Worm (Caenorhabditis elegans): ENCODE results near the gene glc-1.

The glc-1 gene

DNA sequence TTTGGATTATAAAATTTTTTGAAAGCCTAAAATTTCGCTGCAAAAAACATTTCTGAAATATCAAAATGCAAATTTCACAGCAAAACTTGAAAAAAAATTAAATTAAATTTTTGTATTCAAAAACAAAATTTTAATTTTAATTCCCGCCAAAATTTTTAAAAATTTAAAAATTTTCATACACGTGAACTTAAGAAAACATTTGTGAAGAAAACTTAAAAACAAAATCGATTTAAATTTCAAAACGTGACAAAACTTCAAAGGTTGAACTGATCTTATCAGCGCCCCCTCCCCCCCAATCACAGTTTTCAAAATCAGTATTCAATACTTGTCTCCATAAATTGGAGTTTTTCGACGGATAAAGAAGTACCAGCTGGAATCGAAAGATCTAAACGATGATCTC, 17.8 kb downstream of the glc-1 start, which contains the start of gene F21H7.5:
F21H7.5 (plus strand) TSS at position 301 of the 400 bp plus-strand sequence.
- TF ChIP-seq flh-1 (GFP tag; optimal IDR thresholded peaks at IDR 0.05) (no peak), M03D4.4 (tag; optimal IDR thresholded peaks at IDR 0.05) (no peak), nhr-2 (tag; optimal IDR thresholded peaks at IDR 0.05) (no peak), ztf-11 (tag; optimal IDR thresholded peaks at IDR 0.05) (no peak), ceh-39 (tag; optimal IDR thresholded peaks at IDR 0.05) (no peak), unc-120 (tag; optimal IDR thresholded peaks at IDR 0.05; ENCODE audit: poor library complexity, severe bottlenecking) (no peak), unc-62 (GFP tag; optimal IDR thresholded peaks at IDR 0.05) (no peak), bed-3 (GFP tag; optimal IDR thresholded peaks at IDR 0.05) (no peak)

DNA sequence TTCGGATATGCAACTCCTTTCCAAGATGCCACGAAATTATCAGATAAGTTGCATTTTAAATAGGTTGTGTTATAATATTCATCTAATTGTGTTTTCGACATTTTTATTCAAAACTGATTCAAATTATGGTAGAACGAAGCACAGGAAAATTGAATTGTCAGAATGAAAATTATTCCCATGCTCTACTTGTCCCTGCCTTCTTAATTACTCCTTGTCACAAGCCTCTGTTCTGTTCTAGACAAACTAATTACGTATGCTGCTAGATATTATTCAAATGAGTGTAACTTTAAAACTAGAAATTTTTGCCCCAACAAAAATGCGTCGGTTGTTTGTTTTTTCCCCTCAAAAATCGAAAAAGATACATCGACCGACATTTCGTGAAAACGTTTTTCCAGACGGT, 24.6 kb downstream of the glc-1 start, which contains the start of gene srh-104:
srh-104 (minus strand) TSS at position 101 of the 400 bp plus-strand sequence.
- TF ChIP-seq nhr-28 (tag; optimal IDR thresholded peaks at IDR 0.05) (no peak), nhr-76 (tag; optimal IDR thresholded peaks at IDR 0.05) (no peak)

DNA sequence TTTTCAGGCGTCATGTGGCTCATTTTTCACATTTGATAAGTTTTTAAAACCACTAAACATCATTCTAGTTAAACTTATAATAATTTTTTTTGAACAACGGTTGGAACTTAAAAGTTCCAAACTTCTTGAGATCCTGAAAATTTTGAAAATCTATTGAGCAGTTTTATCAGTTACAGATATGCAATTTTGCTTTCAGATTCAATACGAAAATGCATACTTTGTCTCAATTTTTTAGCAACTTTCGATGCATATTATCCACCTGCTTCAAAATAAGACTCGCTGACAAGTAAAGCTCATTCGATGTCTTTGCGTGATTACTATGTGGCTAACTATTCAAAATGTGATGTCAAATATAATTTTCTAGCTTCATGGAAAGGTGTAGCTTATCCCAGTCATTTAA, 27.1 kb downstream of the glc-1 start, which contains the start of gene srh-95:
srh-95 (plus strand) TSS at position 301 of the 400 bp plus-strand sequence.
- TF ChIP-seq unc-62 (GFP tag; optimal IDR thresholded peaks at IDR 0.05): no peak
- TF ChIP-seq zip-8 (tag; optimal IDR thresholded peaks at IDR 0.05): no peak

DNA sequence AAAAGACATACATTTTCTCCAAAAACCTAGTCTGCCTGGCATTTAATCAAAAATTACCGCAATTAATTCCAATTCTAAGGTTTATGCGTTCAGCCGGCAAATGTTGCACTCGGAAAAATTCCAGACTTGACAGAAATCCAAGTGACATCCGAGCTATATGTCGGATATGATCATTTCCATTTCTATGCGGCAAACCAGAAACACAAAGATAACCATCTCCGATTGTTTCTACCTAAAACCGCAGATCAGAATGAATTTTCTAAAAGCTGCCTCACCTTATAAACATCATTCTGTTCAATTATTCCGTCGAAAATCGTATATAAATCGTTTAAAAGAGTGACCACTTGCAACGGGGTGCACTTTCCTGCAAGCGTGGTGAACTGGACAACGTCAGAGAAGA, 29.7 kb downstream of the glc-1 start:
- peak; percentile 52 for TF ChIP-seq elt-1 (tag; optimal IDR thresholded peaks at IDR 0.05; ENCODE audit: borderline replicate concordance, insufficient read depth)
- TF ChIP-seq hlh-1 (tag; optimal IDR thresholded peaks at IDR 0.05): no peak

DNA sequence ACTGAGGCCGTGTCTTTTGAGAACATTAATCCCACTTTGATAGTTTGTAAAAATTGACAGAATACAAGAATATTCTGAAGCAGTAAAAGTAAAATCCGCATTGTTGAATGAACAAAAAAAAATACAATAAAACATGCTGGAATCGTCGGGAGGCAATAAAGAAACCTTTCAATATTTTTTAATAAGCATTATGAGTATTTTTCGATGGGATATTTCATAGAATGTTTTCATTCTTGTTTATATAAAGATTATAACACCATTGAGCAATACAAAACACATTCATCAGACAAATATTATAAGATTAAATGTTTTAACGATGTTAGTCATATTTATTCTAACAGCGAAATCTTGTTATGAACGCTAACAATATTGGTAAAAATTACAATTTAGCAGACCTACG, 34.3 kb downstream of the glc-1 start, which contains the start of gene gcy-20:
gcy-20 (minus strand) TSS at position 101 of the 400 bp plus-strand sequence.
- no peak for TF ChIP-seq ces-1 (GFP tag; optimal IDR thresholded peaks at IDR 0.05)
- no peak for TF ChIP-seq bed-3 (GFP tag; optimal IDR thresholded peaks at IDR 0.05)
- TF ChIP-seq tbx-8 (GFP tag; optimal IDR thresholded peaks at IDR 0.05): no peak
- TF ChIP-seq ceh-83 (GFP tag; optimal IDR thresholded peaks at IDR 0.05): no peak
- no peak for TF ChIP-seq unc-62 (GFP tag; optimal IDR thresholded peaks at IDR 0.05)
- TF ChIP-seq lin-13 (tag; optimal IDR thresholded peaks at IDR 0.05): no peak
- no peak for TF ChIP-seq cnd-1 (tag; optimal IDR thresholded peaks at IDR 0.05)
- no peak for TF ChIP-seq nhr-2 (tag; optimal IDR thresholded peaks at IDR 0.05)
- no peak for TF ChIP-seq hlh-1 (tag; optimal IDR thresholded peaks at IDR 0.05)
- no peak for TF ChIP-seq sem-2 (GFP tag; optimal IDR thresholded peaks at IDR 0.05)
- TF ChIP-seq sptf-1 (tag; optimal IDR thresholded peaks at IDR 0.05): no peak
- TF ChIP-seq nhr-28 (tag; optimal IDR thresholded peaks at IDR 0.05): no peak
- no peak for TF ChIP-seq mls-2 (tag; optimal IDR thresholded peaks at IDR 0.05)
- TF ChIP-seq snpc-4 (tag; optimal IDR thresholded peaks at IDR 0.05): no peak
- no peak for TF ChIP-seq unc-39 (tag; optimal IDR thresholded peaks at IDR 0.05)
- no peak for TF ChIP-seq lsy-2 (tag; optimal IDR thresholded peaks at IDR 0.05)
- no peak for TF ChIP-seq mab-5 (tag; optimal IDR thresholded peaks at IDR 0.05)
- TF ChIP-seq pha-4 (tag; optimal IDR thresholded peaks at IDR 0.05): no peak
- no peak for TF ChIP-seq ceh-39 (tag; optimal IDR thresholded peaks at IDR 0.05)

DNA sequence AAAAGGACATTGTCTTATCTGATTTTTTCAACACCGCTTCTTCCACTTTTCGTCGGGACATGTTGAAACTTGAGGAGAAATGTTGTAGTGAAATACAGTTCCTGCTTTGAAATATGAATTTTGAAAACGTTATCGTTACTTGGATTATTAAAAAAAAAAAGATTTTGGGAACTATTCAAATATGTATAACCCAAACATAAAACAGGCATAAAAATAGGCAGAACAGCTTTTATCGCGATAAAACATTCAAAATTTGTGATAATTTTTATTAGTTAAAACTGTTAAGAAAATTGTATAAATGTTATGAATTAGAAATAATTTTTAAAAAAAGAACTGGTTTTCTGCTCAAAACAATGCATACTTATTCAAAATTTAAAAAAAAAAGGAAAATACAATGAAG, 37.0 kb downstream of the glc-1 start, which contains the start of gene bgnt-1.3:
bgnt-1.3 (minus strand) TSS at position 101 of the 400 bp plus-strand sequence.
- TF ChIP-seq tbx-8 (GFP tag; optimal IDR thresholded peaks at IDR 0.05) (no peak), ceh-39 (tag; optimal IDR thresholded peaks at IDR 0.05) (no peak), nhr-28 (tag; optimal IDR thresholded peaks at IDR 0.05) (no peak), nhr-76 (tag; optimal IDR thresholded peaks at IDR 0.05) (no peak), pha-4 (tag; optimal IDR thresholded peaks at IDR 0.05) (no peak), M03D4.4 (tag; optimal IDR thresholded peaks at IDR 0.05) (no peak), ham-2 (GFP tag; optimal IDR thresholded peaks at IDR 0.05) (no peak), hlh-1 (tag; optimal IDR thresholded peaks at IDR 0.05) (no peak), ces-1 (GFP tag; optimal IDR thresholded peaks at IDR 0.05) (no peak), zip-8 (tag; optimal IDR thresholded peaks at IDR 0.05) (no peak), ceh-83 (GFP tag; optimal IDR thresholded peaks at IDR 0.05) (no peak), elt-1 (tag; optimal IDR thresholded peaks at IDR 0.05; ENCODE audit: borderline replicate concordance, insufficient read depth) (no peak), unc-39 (tag; optimal IDR thresholded peaks at IDR 0.05) (no peak), drap-1 (GFP tag; optimal IDR thresholded peaks at IDR 0.05) (no peak)

All from whole organism, mixed stage, embryonic.